Worm (Caenorhabditis elegans) whole organism, L4 larva: ENCODE data around the gene srt-11.

Experiments used
- F44E2.7 ChIP-seq: fragments of 200-800 bp; sonication (Bioruptor generic); IDR thresholded peaks from 2 replicates; pipeline ENCODE4 v2.1.2; 2022; ENCODE audit warnings: missing genetic modification characterization, missing compliant biosample characterization
- F49E8.2 ChIP-seq: sonication (generic microtip); optimal IDR thresholded peaks from 2 replicates; lab custom pipeline; 2016; ENCODE audit warnings: missing compliant biosample characterization, mild to moderate bottlenecking, missing genetic modification characterization, borderline replicate concordance
- R02D3.7 ChIP-seq: fragments of 150-350 bp; sonication (generic microtip); optimal IDR thresholded peaks from 3 replicates; lab custom pipeline; 2014; ENCODE audit warnings: missing biosample characterization, missing genetic modification characterization
- arid-1 ChIP-seq: fragments of 200-800 bp; sonication (Bioruptor generic); conservative IDR thresholded peaks from 2 replicates; pipeline ENCODE4 v1.3.6; 2022; ENCODE audit warnings: missing genetic modification reagents, missing genetic modification characterization, missing compliant biosample characterization
- ceh-28 ChIP-seq: fragments of 150-350 bp; optimal IDR thresholded peaks from 2 replicates; lab custom pipeline; 2014; ENCODE audit warnings: missing biosample characterization, missing genetic modification reagents, missing genetic modification characterization
- ceh-82 ChIP-seq: sonication (generic microtip); optimal IDR thresholded peaks from 2 replicates; lab custom pipeline; 2017; ENCODE audit warnings: missing biosample characterization, missing genetic modification characterization
- ctbp-1 ChIP-seq: fragments of 200-800 bp; sonication (Bioruptor generic); IDR thresholded peaks from 2 replicates; pipeline ENCODE4 v1.3.6; 2022; ENCODE audit warnings: missing genetic modification reagents, missing genetic modification characterization, missing compliant biosample characterization
- daf-8 ChIP-seq: fragments of 200-800 bp; sonication (Bioruptor generic); IDR thresholded peaks from 2 replicates; pipeline ENCODE4 v1.3.6; 2022; ENCODE audit warnings: missing genetic modification characterization, missing compliant biosample characterization
- dmd-6 ChIP-seq: fragments of 200-800 bp; sonication (Bioruptor generic); IDR thresholded peaks from 2 replicates; pipeline ENCODE4 v1.3.6; 2022; ENCODE audit warnings: missing genetic modification reagents, missing genetic modification characterization, missing compliant biosample characterization
- egl-43 ChIP-seq: fragments of 200-800 bp; sonication (Bioruptor generic); IDR thresholded peaks from 2 replicates; pipeline ENCODE4 v1.3.6; 2022; ENCODE audit warnings: missing genetic modification reagents, missing genetic modification characterization, missing compliant biosample characterization
- lim-7 ChIP-seq: fragments of 200-800 bp; sonication (Bioruptor generic); IDR thresholded peaks from 2 replicates; pipeline ENCODE4 v1.3.6; 2022; ENCODE audit warnings: missing genetic modification characterization, missing compliant biosample characterization
- lin-29 ChIP-seq: fragments of 200-800 bp; sonication (Bioruptor generic); IDR thresholded peaks from 2 replicates; pipeline ENCODE4 v1.3.6; 2022; ENCODE audit warnings: missing genetic modification reagents, missing genetic modification characterization, missing compliant biosample characterization
- lin-38 ChIP-seq: fragments of 200-800 bp; sonication (Bioruptor generic); IDR thresholded peaks from 2 replicates; pipeline ENCODE4 v1.3.6; 2022; ENCODE audit warnings: missing genetic modification reagents, missing genetic modification characterization, missing compliant biosample characterization
- madf-5 ChIP-seq, 2 experiments: fragments of 200-800 bp; sonication (Bioruptor generic); IDR thresholded peaks; 2 replicates each; pipeline ENCODE4 v1.3.6; 2022; ENCODE audit warnings: missing compliant biosample characterization in 2 of 2, missing genetic modification characterization in 2 of 2
- mes-2 ChIP-seq: sonication (generic microtip); optimal IDR thresholded peaks from 2 replicates; lab custom pipeline; 2016; ENCODE audit warnings: missing genotype, mild to moderate bottlenecking, missing genetic modification characterization, missing compliant biosample characterization; ENCODE audit not compliant: poor library complexity, severe bottlenecking
- mxl-2 ChIP-seq: fragments of 200-800 bp; sonication (Bioruptor generic); conservative IDR thresholded peaks from 2 replicates; pipeline ENCODE4 v1.3.6; 2022; ENCODE audit warnings: missing genetic modification reagents, missing genetic modification characterization, missing compliant biosample characterization
- mxl-3 ChIP-seq: fragments of 200-800 bp; sonication (Bioruptor generic); optimal IDR thresholded peaks from 2 replicates; lab custom pipeline; 2018; ENCODE audit warnings: mild to moderate bottlenecking, missing genetic modification characterization, missing compliant biosample characterization
- nhr-10 ChIP-seq: fragments of 150-350 bp; optimal IDR thresholded peaks from 2 replicates; lab custom pipeline; 2014; ENCODE audit warnings: missing biosample characterization, missing genetic modification characterization
- nhr-11 ChIP-seq: fragments of 150-350 bp; optimal IDR thresholded peaks from 2 replicates; lab custom pipeline; 2014; ENCODE audit warnings: missing biosample characterization, missing genetic modification characterization
- nhr-111 ChIP-seq: fragments of 200-800 bp; sonication (Bioruptor generic); optimal IDR thresholded peaks from 2 replicates; lab custom pipeline; 2018; ENCODE audit warnings: mild to moderate bottlenecking, missing genetic modification characterization, missing compliant biosample characterization
- nhr-237 ChIP-seq: sonication (generic microtip); optimal IDR thresholded peaks from 2 replicates; lab custom pipeline; 2017; ENCODE audit warnings: missing biosample characterization, missing genetic modification characterization
- nhr-28 ChIP-seq: fragments of 150-350 bp; optimal IDR thresholded peaks from 2 replicates; lab custom pipeline; 2014; ENCODE audit warnings: missing biosample characterization, missing genetic modification characterization
- nhr-42 ChIP-seq: fragments of 200-800 bp; sonication (Bioruptor generic); IDR thresholded peaks from 2 replicates; pipeline ENCODE4 v1.3.6; 2022; ENCODE audit warnings: missing genetic modification characterization, missing compliant biosample characterization
- nhr-48 ChIP-seq: sonication (generic microtip); optimal IDR thresholded peaks from 2 replicates; lab custom pipeline; 2016; ENCODE audit warnings: mild to moderate bottlenecking, missing genetic modification characterization, missing compliant biosample characterization
- nhr-76 ChIP-seq: fragments of 150-350 bp; optimal IDR thresholded peaks from 2 replicates; lab custom pipeline; 2014; ENCODE audit warnings: missing biosample characterization, missing genetic modification characterization
- pha-4 ChIP-seq, 2 experiments: fragments of 150-350 bp in 1 of 2; fragments of 200-800 bp in 1 of 2; sonication (Bioruptor generic) in 1 of 2; IDR thresholded peaks in 1 of 2; optimal IDR thresholded peaks in 1 of 2; 2 replicates each; pipeline versions ENCODE4 v1.3.6 to Lab custom; 2014 to 2022; ENCODE audit warnings: missing genetic modification characterization in 2 of 2, missing genetic modification reagents in 2 of 2, missing biosample characterization in 1 of 2, missing compliant biosample characterization in 1 of 2
- php-3 ChIP-seq: fragments of 200-800 bp; sonication (Bioruptor generic); IDR thresholded peaks from 2 replicates; pipeline ENCODE4 v1.3.6; 2022; ENCODE audit warnings: missing genetic modification reagents, missing genetic modification characterization, missing compliant biosample characterization
- pqm-1 ChIP-seq: sonication (generic microtip); optimal IDR thresholded peaks from 2 replicates; lab custom pipeline; 2017; ENCODE audit warnings: missing biosample characterization, missing genetic modification characterization
- set-16 ChIP-seq: fragments of 200-800 bp; sonication (Bioruptor generic); IDR thresholded peaks from 2 replicates; pipeline ENCODE4 v1.3.6; 2022; ENCODE audit warnings: missing genetic modification reagents, missing genetic modification characterization, missing compliant biosample characterization
- skn-1 ChIP-seq: fragments of 150-350 bp; optimal IDR thresholded peaks from 2 replicates; lab custom pipeline; 2014; ENCODE audit warnings: missing biosample characterization, missing genetic modification characterization
- spr-1 ChIP-seq: sonication (generic microtip); optimal IDR thresholded peaks from 2 replicates; lab custom pipeline; 2016; ENCODE audit warnings: mild to moderate bottlenecking, missing genetic modification characterization, missing compliant biosample characterization
- tag-97 ChIP-seq: fragments of 200-800 bp; sonication (Bioruptor generic); IDR thresholded peaks from 2 replicates; pipeline ENCODE4 v1.3.6; 2022; ENCODE audit warnings: missing genetic modification characterization, missing compliant biosample characterization
- unc-130 ChIP-seq: sonication (generic microtip); optimal IDR thresholded peaks from 2 replicates; lab custom pipeline; 2016; ENCODE audit warnings: missing genetic modification reagents, missing genetic modification characterization, missing compliant biosample characterization
- unc-62 ChIP-seq, 3 experiments: fragments of 150-350 bp in 1 of 3; sonication (generic microtip); optimal IDR thresholded peaks in 2 of 3; peaks in 1 of 3; 1 replicate in 1 of 3; 2 replicates in 2 of 3; lab custom pipeline; 2014 to 2017; ENCODE audit warnings: missing biosample characterization in 3 of 3, missing genetic modification characterization in 3 of 3, missing genetic modification reagents in 3 of 3, missing genotype in 1 of 3

srt-11 gene

DNA sequence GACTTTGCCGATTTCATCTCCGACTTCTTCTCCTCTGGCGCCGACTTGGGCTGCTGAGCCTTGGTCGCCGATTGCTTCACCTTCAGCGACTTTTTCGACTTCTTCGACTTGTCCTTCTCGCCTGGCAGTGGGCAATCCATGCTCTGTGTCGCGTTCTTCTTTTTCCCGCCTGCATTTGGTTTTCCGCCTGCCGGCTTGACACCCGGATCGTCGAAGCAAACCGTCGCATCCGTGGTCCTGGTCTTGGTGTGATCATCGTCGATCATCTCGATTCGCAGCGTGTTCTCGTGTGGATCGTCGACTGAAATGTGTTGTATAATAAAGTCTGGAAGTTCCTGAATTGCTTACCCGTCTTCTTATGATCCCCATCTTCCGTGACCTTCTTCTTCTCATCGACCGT is 33.7 kb upstream of the srt-11 start:
- TF ChIP-seq set-16 (GFP tag; lab: Robert Waterston, UW): peak; percentile 69
- no peak for TF ChIP-seq nhr-76 (tag; lab: Kevin White, UChicago)

DNA sequence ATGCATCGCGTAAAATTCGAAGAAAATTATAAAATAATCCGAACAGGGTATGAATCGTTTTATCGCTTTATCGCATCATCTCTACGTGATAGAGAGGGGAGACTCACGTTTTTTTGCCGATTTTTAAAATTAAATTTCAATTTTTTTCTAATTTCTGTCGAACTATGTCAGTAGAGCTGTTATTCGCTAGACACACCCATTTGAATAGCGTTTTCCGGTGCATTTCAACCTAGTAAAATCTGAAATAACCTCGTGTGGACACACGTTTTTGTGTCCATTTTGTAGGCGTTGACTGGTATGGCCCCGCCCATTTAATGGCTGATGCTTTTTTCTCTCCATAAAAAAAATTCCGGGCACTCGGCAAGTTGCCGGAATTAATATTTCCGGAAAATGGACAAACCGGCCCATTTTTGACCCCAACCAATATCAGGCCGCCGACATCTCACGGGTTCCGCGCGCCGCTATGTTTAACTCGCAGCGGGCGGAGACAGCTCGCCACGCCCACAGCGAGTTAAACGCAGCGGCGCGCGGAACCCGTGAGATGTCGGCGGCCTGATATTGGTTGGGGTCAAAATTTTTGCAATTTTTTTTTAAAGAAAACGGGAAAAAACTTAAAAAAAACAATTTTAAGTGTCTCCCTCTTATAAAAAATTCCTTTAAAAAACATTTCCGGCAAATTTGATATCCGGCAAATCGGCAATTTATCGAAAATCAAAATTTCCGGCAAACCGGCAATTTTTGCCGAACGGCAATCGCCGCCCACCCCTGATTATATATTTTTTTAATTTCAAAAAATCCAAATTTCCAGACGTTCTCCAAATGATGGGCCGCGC is 32.6 kb upstream of the srt-11 start, which contains the start of gene Y54E2A.7:
Gene Y54E2A.7, minus strand, starts transcription at position 51 of the 833 bp plus-strand sequence.
- TF ChIP-seq pha-4 (GFP tag; IDR thresholded peaks at IDR 0.05; lab: Robert Waterston, UW) (no peak), pha-4 (tag; optimal IDR thresholded peaks at IDR 0.05; lab: Kevin White, UChicago) (no peak), lin-29 (no peak), pqm-1 (tag; lab: Kevin White, UChicago) (no peak), nhr-10 (tag; lab: Kevin White, UChicago) (no peak), nhr-237 (no peak), mes-2 (tag; lab: Kevin White, UChicago) (no peak), tag-97 (no peak), mxl-2 (GFP tag; lab: Robert Waterston, UW) (no peak), R02D3.7 (no peak), unc-130 (no peak), ceh-82 (tag; lab: Kevin White, UChicago) (no peak), madf-5 (GFP tag; IDR thresholded peaks at IDR 0.05; lab: Robert Waterston, UW) (no peak), skn-1 (tag; lab: Kevin White, UChicago) (no peak), nhr-42 (GFP tag; lab: Robert Waterston, UW) (no peak)

DNA sequence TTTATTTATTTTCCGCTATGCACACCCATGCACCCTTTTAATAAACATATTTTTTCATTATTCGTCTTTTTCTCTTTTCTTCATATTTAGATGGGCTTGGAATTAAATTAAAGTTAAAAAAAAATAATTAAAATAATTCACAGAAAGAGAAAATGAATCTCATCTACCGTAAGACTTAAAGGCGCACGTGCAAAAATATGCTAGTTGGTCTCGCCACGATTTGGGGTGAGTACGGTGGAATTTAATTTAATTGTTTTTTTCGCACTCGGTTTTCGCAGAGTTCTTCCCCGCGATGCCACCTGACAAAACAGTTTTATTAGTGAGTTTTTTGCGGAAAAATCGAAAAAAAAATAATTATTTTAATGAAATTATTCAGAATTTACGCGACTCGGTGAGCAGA is 27.7 kb upstream of the srt-11 start, which contains the start of gene Y54E2A.8:
Gene Y54E2A.8, plus strand, starts transcription at position 254 of the 400 bp plus-strand sequence.
- TF ChIP-seq F49E8.2 (peak; percentile 12), ceh-28 (no peak), lin-38 (GFP tag; lab: Robert Waterston, UW) (0 out of 2 replicates have a peak, but pooled peaks have one; percentile 12)
- TF ChIP-seq, all 104 proteins: peak for 2

DNA sequence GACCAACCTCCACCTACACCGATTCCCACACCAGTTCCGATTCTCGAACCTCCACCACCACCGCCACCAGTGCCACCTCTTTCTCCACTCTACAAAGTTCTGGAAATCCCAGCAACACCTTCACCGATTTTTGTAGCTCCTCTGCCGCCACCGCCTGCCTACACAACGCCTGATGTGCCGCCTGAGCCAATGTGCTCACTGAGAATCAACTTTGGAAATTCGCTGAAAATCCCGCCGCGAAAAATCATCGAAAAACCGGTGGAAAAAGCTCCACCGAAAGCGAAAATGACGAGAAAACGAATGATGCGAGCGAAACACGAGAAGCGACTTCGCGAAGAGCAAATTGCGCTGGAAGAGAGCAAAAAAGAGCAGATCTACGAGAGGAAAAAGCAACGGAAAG is 25.9 kb upstream of the srt-11 start:
- TF ChIP-seq set-16 (GFP tag; lab: Robert Waterston, UW) (peak; percentile 52; the same call in 1 of the 2 replicates), R02D3.7 (no peak), egl-43 (GFP tag; lab: Robert Waterston, UW) (0 out of 2 replicates have a peak, but pooled peaks have one; percentile 7), F44E2.7 (GFP tag; lab: Robert Waterston, UW) (no peak), mxl-3 (no peak), nhr-76 (tag; lab: Kevin White, UChicago) (no peak), arid-1 (GFP tag; lab: Robert Waterston, UW) (no peak), dmd-6 (GFP tag; lab: Robert Waterston, UW) (no peak), lim-7 (GFP tag; lab: Robert Waterston, UW) (no peak), nhr-111 (GFP tag; lab: Kevin White, UChicago) (no peak), nhr-48 (tag; lab: Kevin White, UChicago) (no peak), daf-8 (no peak), nhr-28 (tag; lab: Kevin White, UChicago) (no peak), ctbp-1 (GFP tag; lab: Robert Waterston, UW) (no peak), spr-1 (tag; lab: Kevin White, UChicago) (no peak), php-3 (no peak), unc-62 (GFP tag; optimal IDR thresholded peaks at IDR 0.05 in 1 of 2; lab: Kevin White, UChicago) (peak in 1 of 2 experiments; percentile 8), unc-62 (tag; optimal IDR thresholded peaks at IDR 0.05; lab: Kevin White, UChicago) (no peak), nhr-11 (tag; lab: Kevin White, UChicago) (no peak)
